Fruit fly (Drosophila melanogaster) ovary, adult (tissue): ENCODE data around the gene Dna2.

ENCODE experiments used
- CG17801 ChIP-seq: fragments of 200-800 bp; optimal IDR thresholded peaks from 2 replicates; lab custom pipeline; 2019; ENCODE audit warnings: missing biosample characterization, mild to moderate bottlenecking, missing genetic modification characterization, moderate library complexity; ENCODE audit not compliant: partially characterized antibody

Dna2 gene

DNA sequence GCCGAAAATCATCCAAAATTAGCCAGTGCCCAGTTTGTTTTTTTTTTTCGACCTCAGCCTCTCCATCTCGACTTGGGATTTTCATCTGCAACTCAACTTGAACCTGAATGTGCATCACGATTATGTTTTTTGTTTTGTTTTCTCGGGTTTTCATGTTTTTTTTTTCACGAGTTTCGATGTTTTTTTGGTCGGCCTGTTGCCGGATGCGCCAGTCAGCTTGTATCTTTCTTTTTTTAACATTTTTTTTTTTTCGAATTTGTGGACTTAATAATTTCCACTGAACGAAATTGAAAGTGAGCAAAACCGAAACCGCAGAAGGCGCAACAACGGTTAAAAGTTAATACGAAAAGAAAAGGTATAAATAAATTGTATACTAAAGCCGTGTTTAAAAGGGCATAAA is 11.5 kb downstream of the Dna2 start:
- no peak for TF ChIP-seq CG17801

DNA sequence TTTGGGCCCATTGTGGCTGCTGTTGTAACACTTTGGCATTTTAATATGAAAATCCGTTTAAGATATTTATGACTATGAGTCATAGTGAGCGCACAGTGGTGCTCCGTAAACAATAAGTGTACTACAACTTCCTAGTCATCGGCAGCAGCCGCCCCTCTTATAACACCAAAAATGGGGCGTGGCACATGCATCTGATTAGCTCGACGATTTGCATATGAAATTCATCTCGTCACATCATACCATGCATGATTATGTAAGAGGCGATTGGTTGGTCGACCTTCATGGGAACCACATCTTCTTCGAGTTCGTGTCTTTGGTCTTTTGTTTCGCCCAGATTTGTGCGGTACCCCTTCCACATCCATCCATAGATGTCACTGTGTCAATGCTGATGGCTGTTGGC is 19.4 kb downstream of the Dna2 start:
- TF ChIP-seq CG17801: no peak

DNA sequence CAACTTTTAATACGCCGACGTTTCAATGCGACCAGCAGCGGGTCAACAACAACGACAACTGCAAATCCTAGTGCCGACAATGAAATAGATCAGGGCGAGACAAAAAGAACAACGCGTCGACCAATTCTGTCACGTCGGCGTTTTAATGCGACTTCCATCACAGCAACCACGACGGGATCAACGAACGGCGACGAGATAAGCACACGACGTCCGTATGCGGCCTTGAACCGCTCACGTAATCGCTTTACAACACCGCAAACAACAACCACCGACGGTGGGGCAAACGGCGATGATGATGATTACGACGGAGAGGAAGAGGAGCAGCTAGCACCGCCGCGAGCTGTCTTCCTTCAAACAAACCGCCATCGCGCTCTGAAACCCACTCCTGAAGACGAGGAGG is 29.2 kb downstream of the Dna2 start:
- TF ChIP-seq CG17801: no peak

DNA sequence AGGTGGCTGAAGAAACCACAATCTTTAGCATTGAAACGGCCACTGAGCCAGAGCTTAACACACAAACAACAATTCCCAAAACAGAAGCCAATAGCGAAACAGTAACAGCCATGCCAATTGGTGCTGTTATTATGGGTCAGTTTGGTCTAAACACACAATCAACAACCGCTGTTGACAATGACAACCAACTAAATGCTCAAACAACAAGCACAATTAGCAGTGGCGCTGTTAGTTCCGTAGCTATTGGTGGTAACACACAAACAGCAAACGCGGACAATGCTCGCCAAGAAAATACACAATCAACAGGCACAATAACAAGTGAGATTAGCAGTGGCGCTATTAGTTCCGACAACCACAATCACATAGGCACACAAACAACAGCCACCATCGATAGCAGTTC is 33.6 kb downstream of the Dna2 start:
- no peak for TF ChIP-seq CG17801

DNA sequence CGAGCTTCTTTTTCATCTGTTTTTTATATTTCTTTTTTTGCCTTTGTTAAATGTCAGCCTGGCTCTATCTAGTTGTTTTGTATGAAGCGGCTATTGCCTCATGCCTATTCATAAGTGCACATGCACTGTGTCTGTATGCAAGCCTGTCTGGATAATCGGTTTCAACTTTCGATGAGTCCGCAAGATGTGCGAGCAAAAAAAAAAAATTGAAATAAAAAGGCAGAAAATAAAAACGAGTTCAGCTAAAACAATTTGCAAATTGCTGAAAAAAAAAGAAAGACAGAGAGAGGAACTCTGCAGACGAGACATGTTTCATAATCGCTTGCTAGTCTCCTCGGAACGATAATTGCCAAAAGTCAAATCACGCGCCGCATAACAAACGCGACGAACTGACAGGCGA is 35.5 kb downstream of the Dna2 start:
- peak; percentile 44 for TF ChIP-seq CG17801

DNA sequence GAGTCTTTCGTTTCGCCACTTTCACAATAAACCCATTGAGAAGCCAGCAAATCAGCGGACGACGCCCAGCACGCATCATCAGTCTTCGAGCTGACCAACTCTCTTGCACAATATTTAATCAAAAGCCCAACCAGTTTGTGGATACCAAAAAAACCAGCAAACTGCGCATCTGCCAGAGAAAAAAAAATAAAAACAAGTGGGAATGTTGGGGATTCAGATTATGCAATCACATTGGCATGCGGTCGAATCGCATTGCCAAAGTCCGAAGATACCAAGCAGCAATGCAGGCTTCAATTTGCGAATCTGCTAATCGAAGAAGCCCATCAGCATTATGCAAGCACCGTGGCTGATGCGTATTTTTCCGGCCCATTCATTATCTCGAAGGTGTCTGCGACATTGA is 36.5 kb downstream of the Dna2 start:
- TF ChIP-seq CG17801: no peak

DNA sequence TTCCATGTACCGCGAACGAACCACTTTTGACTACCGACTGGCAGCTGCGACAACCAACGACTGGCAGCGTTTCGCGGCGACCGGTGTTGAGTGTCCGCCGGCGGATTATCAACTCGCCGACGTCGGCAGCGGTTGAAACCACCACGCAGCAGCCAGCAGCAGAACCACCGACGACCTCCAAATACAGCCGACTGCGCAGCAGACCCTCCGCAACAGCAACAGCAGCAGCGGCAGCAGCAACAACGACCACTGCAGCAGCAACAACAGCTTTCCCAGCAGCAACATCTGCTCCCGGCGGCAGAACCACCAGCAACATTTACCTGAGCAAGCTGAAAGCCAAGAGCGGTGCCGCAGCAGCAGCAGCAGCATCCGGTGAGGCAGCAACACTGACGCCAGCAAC is 37.7 kb downstream of the Dna2 start:
- TF ChIP-seq CG17801: no peak

DNA sequence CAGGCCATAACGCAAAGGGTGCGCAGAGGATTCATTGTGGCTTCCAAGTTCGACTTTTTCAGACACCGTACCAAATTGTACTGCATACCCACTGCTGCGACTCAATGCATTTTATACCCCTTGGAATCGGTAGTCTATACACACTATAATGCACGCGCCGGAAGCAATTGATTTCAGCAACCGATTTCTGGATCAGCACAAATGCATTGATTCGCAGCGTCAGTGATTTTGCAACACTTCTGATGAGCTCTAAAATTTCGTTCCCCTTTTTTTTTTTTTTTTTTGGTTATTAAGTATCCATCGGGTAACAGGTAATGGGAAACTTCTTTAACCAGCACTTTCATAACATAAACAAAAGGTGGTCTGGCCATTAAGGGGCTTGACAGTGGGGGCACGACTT is 42.3 kb downstream of the Dna2 start, which contains the start of gene Yp2:
Gene Yp2 (minus strand): TSS at position 88 of the 400 bp plus-strand sequence.
- TF ChIP-seq CG17801: peak; percentile 15

DNA sequence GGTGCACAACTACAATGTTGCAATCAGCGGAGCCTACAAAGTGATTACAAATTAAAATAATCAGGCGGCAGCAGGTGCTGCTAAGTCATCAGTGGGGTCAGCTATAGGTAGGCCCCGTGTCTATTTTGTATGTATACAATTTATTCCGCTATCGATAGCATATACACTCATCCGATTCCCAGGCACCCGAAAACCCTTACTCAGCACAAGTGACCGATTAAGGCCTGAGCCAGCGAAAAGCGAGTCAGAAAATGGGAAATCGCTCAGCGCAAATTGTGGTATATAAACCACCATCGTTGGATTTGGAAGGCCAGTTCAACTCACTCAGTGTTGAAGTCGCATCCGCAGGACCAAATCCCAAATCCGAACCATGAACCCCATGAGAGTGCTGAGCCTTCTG is 43.3 kb downstream of the Dna2 start, which contains the start of gene Yp1:
Gene Yp1 (plus strand): TSS at position 265 of the 400 bp plus-strand sequence.
- no peak for TF ChIP-seq CG17801

DNA sequence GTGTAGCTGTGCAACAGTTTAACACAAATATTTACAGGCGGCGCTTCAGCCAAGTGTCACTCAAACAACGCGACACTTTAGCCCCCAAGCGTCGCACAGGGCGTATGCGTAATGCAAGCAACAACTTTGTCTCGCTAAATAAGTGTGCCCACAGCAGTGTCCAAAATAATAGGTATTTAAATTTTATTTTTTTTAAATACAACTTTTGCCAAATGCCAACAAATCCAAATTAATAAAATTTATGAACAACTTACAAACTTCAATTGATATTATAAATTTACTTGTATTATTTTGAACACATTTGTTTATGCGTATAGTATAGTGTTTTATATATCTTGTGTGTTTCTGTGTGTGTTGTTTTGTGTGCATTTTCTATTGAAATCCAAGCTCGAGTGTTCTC is 47.7 kb downstream of the Dna2 start:
- no peak for TF ChIP-seq CG17801

DNA sequence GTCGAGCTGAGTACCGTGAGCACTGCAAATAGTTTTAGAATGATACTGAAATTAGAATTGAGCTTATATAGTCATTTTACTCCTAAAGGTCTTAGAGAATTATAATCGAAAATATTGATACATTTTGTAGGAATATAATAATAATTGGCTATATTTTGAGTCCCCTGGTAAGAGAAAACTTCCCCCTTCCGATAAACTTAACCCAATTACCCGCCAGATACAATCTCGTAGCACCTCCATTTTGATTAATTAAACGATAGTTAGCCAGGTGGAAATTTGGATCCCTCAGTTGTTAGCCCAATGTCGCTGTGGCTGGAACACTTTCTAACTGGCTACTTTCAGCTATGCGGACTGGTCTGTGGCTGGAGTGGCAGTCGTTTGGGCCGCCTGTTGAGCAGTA is 51.0 kb downstream of the Dna2 start, which contains the start of gene Gr9a:
Gene Gr9a (plus strand): TSS at position 301 of the 400 bp plus-strand sequence.
- TF ChIP-seq CG17801: no peak
